Worm (Caenorhabditis elegans) whole organism, midembryonic: ENCODE results near the gene F58G6.3.

Experiments
- cog-1 ChIP-seq: sonication (generic microtip); optimal IDR thresholded peaks from 2 replicates; lab custom pipeline; 2016; ENCODE audit warnings: missing genetic modification characterization, missing compliant biosample characterization
- flt-1 ChIP-seq: fragments of 200-800 bp; sonication (Bioruptor generic); IDR thresholded peaks from 2 replicates; pipeline ENCODE4 v1.3.6; 2022; ENCODE audit warnings: missing genetic modification characterization, missing compliant biosample characterization
- klf-2 ChIP-seq: fragments of 200-800 bp; sonication (Bioruptor generic); conservative IDR thresholded peaks from 2 replicates; pipeline ENCODE4 v1.3.6; 2022; ENCODE audit warnings: missing genetic modification reagents, missing genetic modification characterization, missing compliant biosample characterization
- med-1 ChIP-seq: sonication (generic microtip); optimal IDR thresholded peaks from 2 replicates; lab custom pipeline; 2017; ENCODE audit warnings: missing genetic modification characterization, mild to moderate bottlenecking, missing compliant biosample characterization, antibody characterized with exemption, missing genetic modification reagents; ENCODE audit not compliant: insufficient read depth
- ref-1 ChIP-seq: fragments of 200-800 bp; sonication (Bioruptor generic); conservative IDR thresholded peaks from 2 replicates; pipeline ENCODE4 v1.3.6; 2022; ENCODE audit warnings: missing genetic modification reagents, missing genetic modification characterization, missing compliant biosample characterization
- tab-1 ChIP-seq: fragments of 200-800 bp; sonication (Bioruptor generic); IDR thresholded peaks from 2 replicates; pipeline ENCODE4 v1.3.6; 2022; ENCODE audit warnings: missing genetic modification characterization, missing compliant biosample characterization
- ztf-23 ChIP-seq: fragments of 200-800 bp; sonication (Bioruptor generic); IDR thresholded peaks from 2 replicates; pipeline ENCODE4 v1.3.6; 2022; ENCODE audit warnings: missing genetic modification reagents, missing genetic modification characterization, missing compliant biosample characterization
- ztf-29 ChIP-seq: fragments of 200-800 bp; sonication (Bioruptor generic); IDR thresholded peaks from 2 replicates; pipeline ENCODE4 v1.3.6; 2022; ENCODE audit warnings: missing genetic modification reagents, missing genetic modification characterization, missing compliant biosample characterization

ce11 chrIV:9671001-9671652 is 17.8 kb downstream of the F58G6.3 start:
- TF ChIP-seq med-1 (GFP tag; lab: Kevin White, UChicago) = no peak
- no peak for TF ChIP-seq cog-1 (tag; lab: Kevin White, UChicago)
- no peak for TF ChIP-seq flt-1 (GFP tag; lab: Robert Waterston, UW)
- TF ChIP-seq tab-1 = no peak
- no peak for TF ChIP-seq ref-1 (GFP tag; lab: Robert Waterston, UW)
- TF ChIP-seq ztf-29 (GFP tag; lab: Robert Waterston, UW) = no peak
- no peak for TF ChIP-seq ztf-23 (GFP tag; lab: Robert Waterston, UW)
- TF ChIP-seq klf-2 (GFP tag; lab: Robert Waterston, UW) = no peak
